Worm (Caenorhabditis elegans) whole organism, L4 larva: Measurements from ENCODE around the gene ZK1307.7.
A peak's percentile ranks its signal among the peaks of the same experiment; 100 is the strongest.

Experiments
- F26F4.8 ChIP-seq: fragments of 200-800 bp; sonication (Bioruptor generic); conservative IDR thresholded peaks from 2 replicates; pipeline ENCODE4 v1.3.6; 2022; ENCODE audit warnings: missing genetic modification characterization, missing compliant biosample characterization
- F44E2.7 ChIP-seq: fragments of 200-800 bp; sonication (Bioruptor generic); IDR thresholded peaks from 2 replicates; pipeline ENCODE4 v2.1.2; 2022; ENCODE audit warnings: missing genetic modification characterization, missing compliant biosample characterization
- F49E8.2 ChIP-seq: sonication (generic microtip); optimal IDR thresholded peaks from 2 replicates; lab custom pipeline; 2016; ENCODE audit warnings: missing compliant biosample characterization, mild to moderate bottlenecking, missing genetic modification characterization, borderline replicate concordance
- T20F7.1 ChIP-seq: fragments of 200-800 bp; sonication (Bioruptor generic); optimal IDR thresholded peaks from 2 replicates; lab custom pipeline; 2018; ENCODE audit warnings: mild to moderate bottlenecking, missing genetic modification characterization, missing compliant biosample characterization
- Y48G9A.11 ChIP-seq: fragments of 200-800 bp; sonication (Bioruptor generic); IDR thresholded peaks from 2 replicates; pipeline ENCODE4 v1.3.6; 2022; ENCODE audit warnings: missing genetic modification reagents, missing genetic modification characterization, missing compliant biosample characterization
- ZK546.5 ChIP-seq, 2 experiments: sonication (generic microtip); optimal IDR thresholded peaks; 2 replicates each; lab custom pipeline; 2017; ENCODE audit warnings: missing biosample characterization in 2 of 2, missing genetic modification characterization in 2 of 2
- aly-2 ChIP-seq: sonication (generic microtip); optimal IDR thresholded peaks from 2 replicates; lab custom pipeline; 2018; ENCODE audit warnings: missing biosample characterization, missing genetic modification characterization
- ceh-28 ChIP-seq: fragments of 150-350 bp; optimal IDR thresholded peaks from 2 replicates; lab custom pipeline; 2014; ENCODE audit warnings: missing biosample characterization, missing genetic modification reagents, missing genetic modification characterization
- ceh-44 ChIP-seq: fragments of 200-800 bp; sonication (Bioruptor generic); IDR thresholded peaks from 2 replicates; pipeline ENCODE4 v1.3.6; 2022; ENCODE audit warnings: missing genetic modification reagents, missing genetic modification characterization, missing compliant biosample characterization
- ceh-82 ChIP-seq: sonication (generic microtip); optimal IDR thresholded peaks from 2 replicates; lab custom pipeline; 2017; ENCODE audit warnings: missing biosample characterization, missing genetic modification characterization
- daf-12 ChIP-seq: fragments of 150-350 bp; optimal IDR thresholded peaks from 2 replicates; lab custom pipeline; 2014; ENCODE audit warnings: missing biosample characterization, missing genetic modification reagents, missing genetic modification characterization
- daf-16 ChIP-seq, 3 experiments: sonication (generic microtip); optimal IDR thresholded peaks; 2 replicates each; lab custom pipeline; 2016 to 2017; ENCODE audit warnings: missing genetic modification characterization in 3 of 3, missing genetic modification reagents in 3 of 3, mild to moderate bottlenecking in 2 of 3, missing compliant biosample characterization in 2 of 3, missing biosample characterization in 1 of 3, moderate library complexity in 1 of 3
- dmd-8 ChIP-seq: fragments of 200-800 bp; sonication (Bioruptor generic); IDR thresholded peaks from 2 replicates; pipeline ENCODE4 v1.3.6; 2022; ENCODE audit warnings: missing genetic modification characterization, missing compliant biosample characterization
- dmd-9 ChIP-seq: fragments of 200-800 bp; sonication (Bioruptor generic); IDR thresholded peaks from 2 replicates; pipeline ENCODE4 v1.3.6; 2022; ENCODE audit warnings: missing genetic modification reagents, missing genetic modification characterization, missing compliant biosample characterization
- dpl-1 ChIP-seq: fragments of 150-350 bp; optimal IDR thresholded peaks from 2 replicates; lab custom pipeline; 2014; ENCODE audit warnings: missing biosample characterization, missing genetic modification reagents, missing genetic modification characterization
- dve-1 ChIP-seq: sonication (generic microtip); optimal IDR thresholded peaks from 2 replicates; lab custom pipeline; 2017; ENCODE audit warnings: antibody characterized with exemption, mild to moderate bottlenecking, missing genetic modification characterization, missing compliant biosample characterization; ENCODE audit not compliant: insufficient read depth
- egl-43 ChIP-seq: fragments of 200-800 bp; sonication (Bioruptor generic); IDR thresholded peaks from 2 replicates; pipeline ENCODE4 v1.3.6; 2022; ENCODE audit warnings: missing genetic modification reagents, missing genetic modification characterization, missing compliant biosample characterization
- fkh-10 ChIP-seq: fragments of 150-350 bp; optimal IDR thresholded peaks from 2 replicates; lab custom pipeline; 2014; ENCODE audit warnings: missing biosample characterization, missing genetic modification reagents, missing genetic modification characterization
- gei-8 ChIP-seq: fragments of 200-800 bp; sonication (Bioruptor generic); optimal IDR thresholded peaks from 2 replicates; lab custom pipeline; 2018; ENCODE audit warnings: mild to moderate bottlenecking, missing genetic modification characterization, missing compliant biosample characterization
- hlh-11 ChIP-seq: fragments of 200-800 bp; sonication (Bioruptor generic); optimal IDR thresholded peaks from 2 replicates; lab custom pipeline; 2018; ENCODE audit warnings: mild to moderate bottlenecking, missing genetic modification characterization, missing compliant biosample characterization
- hlh-30 ChIP-seq: sonication (generic microtip); optimal IDR thresholded peaks from 2 replicates; lab custom pipeline; 2017; ENCODE audit warnings: antibody characterized with exemption, mild to moderate bottlenecking, missing genetic modification characterization, missing compliant biosample characterization; ENCODE audit not compliant: insufficient read depth
- hmg-1.1 ChIP-seq: fragments of 200-800 bp; sonication (Bioruptor generic); IDR thresholded peaks from 2 replicates; pipeline ENCODE4 v1.3.6; 2022; ENCODE audit warnings: missing genetic modification reagents, missing genetic modification characterization, missing compliant biosample characterization
- lin-1 ChIP-seq: fragments of 200-800 bp; sonication (Bioruptor generic); IDR thresholded peaks from 2 replicates; pipeline ENCODE4 v1.3.6; 2022; ENCODE audit warnings: missing genetic modification reagents, missing genetic modification characterization, missing compliant biosample characterization
- lin-29 ChIP-seq: fragments of 200-800 bp; sonication (Bioruptor generic); IDR thresholded peaks from 2 replicates; pipeline ENCODE4 v1.3.6; 2022; ENCODE audit warnings: missing genetic modification reagents, missing genetic modification characterization, missing compliant biosample characterization
- lin-38 ChIP-seq: fragments of 200-800 bp; sonication (Bioruptor generic); IDR thresholded peaks from 2 replicates; pipeline ENCODE4 v1.3.6; 2022; ENCODE audit warnings: missing genetic modification reagents, missing genetic modification characterization, missing compliant biosample characterization
- lin-39 ChIP-seq: fragments of 150-350 bp; optimal IDR thresholded peaks from 2 replicates; lab custom pipeline; 2014; ENCODE audit warnings: missing biosample characterization, missing genetic modification reagents, missing genetic modification characterization
- lsy-2 ChIP-seq, 2 experiments: fragments of 150-350 bp in 1 of 2; sonication (generic microtip) in 1 of 2; optimal IDR thresholded peaks; 2 replicates each; lab custom pipeline; 2014 to 2017; ENCODE audit warnings: missing biosample characterization in 2 of 2, missing genetic modification characterization in 2 of 2
- mdl-1 ChIP-seq, 2 experiments: fragments of 150-350 bp in 1 of 2; sonication (generic microtip) in 1 of 2; optimal IDR thresholded peaks; 2 replicates each; lab custom pipeline; 2014 to 2017; ENCODE audit warnings: missing biosample characterization in 2 of 2, missing genetic modification characterization in 2 of 2
- mdt-29 ChIP-seq: fragments of 200-800 bp; sonication (Bioruptor generic); IDR thresholded peaks from 2 replicates; pipeline ENCODE4 v1.3.6; 2022; ENCODE audit warnings: missing genetic modification reagents, missing genetic modification characterization, missing compliant biosample characterization
- mep-1 ChIP-seq: fragments of 150-350 bp; sonication (generic microtip); optimal IDR thresholded peaks from 3 replicates; lab custom pipeline; 2014; ENCODE audit warnings: missing biosample characterization, missing genetic modification characterization
- mxl-2 ChIP-seq: fragments of 200-800 bp; sonication (Bioruptor generic); conservative IDR thresholded peaks from 2 replicates; pipeline ENCODE4 v1.3.6; 2022; ENCODE audit warnings: missing genetic modification reagents, missing genetic modification characterization, missing compliant biosample characterization
- mxl-3 ChIP-seq: fragments of 200-800 bp; sonication (Bioruptor generic); optimal IDR thresholded peaks from 2 replicates; lab custom pipeline; 2018; ENCODE audit warnings: mild to moderate bottlenecking, missing genetic modification characterization, missing compliant biosample characterization
- nhr-10 ChIP-seq: fragments of 150-350 bp; optimal IDR thresholded peaks from 2 replicates; lab custom pipeline; 2014; ENCODE audit warnings: missing biosample characterization, missing genetic modification characterization
- nhr-102 ChIP-seq: sonication (generic microtip); optimal IDR thresholded peaks from 2 replicates; lab custom pipeline; 2016; ENCODE audit warnings: mild to moderate bottlenecking, missing genetic modification characterization, moderate library complexity, missing compliant biosample characterization
- nhr-28 ChIP-seq: fragments of 150-350 bp; optimal IDR thresholded peaks from 2 replicates; lab custom pipeline; 2014; ENCODE audit warnings: missing biosample characterization, missing genetic modification characterization
- nhr-48 ChIP-seq: sonication (generic microtip); optimal IDR thresholded peaks from 2 replicates; lab custom pipeline; 2016; ENCODE audit warnings: mild to moderate bottlenecking, missing genetic modification characterization, missing compliant biosample characterization
- nhr-6 ChIP-seq: fragments of 150-350 bp; optimal IDR thresholded peaks from 2 replicates; lab custom pipeline; 2014; ENCODE audit warnings: missing biosample characterization, missing genetic modification characterization
- pha-4 ChIP-seq, 2 experiments: fragments of 150-350 bp in 1 of 2; fragments of 200-800 bp in 1 of 2; sonication (Bioruptor generic) in 1 of 2; IDR thresholded peaks in 1 of 2; optimal IDR thresholded peaks in 1 of 2; 2 replicates each; pipeline versions ENCODE4 v1.3.6 to Lab custom; 2014 to 2022; ENCODE audit warnings: missing genetic modification characterization in 2 of 2, missing genetic modification reagents in 2 of 2, missing biosample characterization in 1 of 2, missing compliant biosample characterization in 1 of 2
- php-3 ChIP-seq: fragments of 200-800 bp; sonication (Bioruptor generic); IDR thresholded peaks from 2 replicates; pipeline ENCODE4 v1.3.6; 2022; ENCODE audit warnings: missing genetic modification reagents, missing genetic modification characterization, missing compliant biosample characterization
- pqm-1 ChIP-seq: sonication (generic microtip); optimal IDR thresholded peaks from 2 replicates; lab custom pipeline; 2017; ENCODE audit warnings: missing biosample characterization, missing genetic modification characterization
- rbr-2 ChIP-seq: sonication (generic microtip); optimal IDR thresholded peaks from 2 replicates; lab custom pipeline; 2016; ENCODE audit warnings: missing genotype, missing genetic modification characterization, missing compliant biosample characterization
- snpc-4 ChIP-seq: fragments of 150-350 bp; optimal IDR thresholded peaks from 2 replicates; lab custom pipeline; 2014; ENCODE audit warnings: missing biosample characterization, missing genetic modification characterization
- spr-1 ChIP-seq: sonication (generic microtip); optimal IDR thresholded peaks from 2 replicates; lab custom pipeline; 2016; ENCODE audit warnings: mild to moderate bottlenecking, missing genetic modification characterization, missing compliant biosample characterization
- tag-97 ChIP-seq: fragments of 200-800 bp; sonication (Bioruptor generic); IDR thresholded peaks from 2 replicates; pipeline ENCODE4 v1.3.6; 2022; ENCODE audit warnings: missing genetic modification characterization, missing compliant biosample characterization
- unc-39 ChIP-seq: sonication (generic microtip); optimal IDR thresholded peaks from 2 replicates; lab custom pipeline; 2017; ENCODE audit warnings: missing biosample characterization, missing genetic modification characterization
- unc-62 ChIP-seq, 3 experiments: fragments of 150-350 bp in 1 of 3; sonication (generic microtip); optimal IDR thresholded peaks in 2 of 3; peaks in 1 of 3; 1 replicate in 1 of 3; 2 replicates in 2 of 3; lab custom pipeline; 2014 to 2017; ENCODE audit warnings: missing biosample characterization in 3 of 3, missing genetic modification characterization in 3 of 3, missing genetic modification reagents in 3 of 3, missing genotype in 1 of 3
- zag-1 ChIP-seq: fragments of 150-350 bp; optimal IDR thresholded peaks from 2 replicates; lab custom pipeline; 2014; ENCODE audit warnings: missing biosample characterization, missing genetic modification characterization
- zfp-2 ChIP-seq: sonication (generic microtip); optimal IDR thresholded peaks from 2 replicates; lab custom pipeline; 2016; ENCODE audit warnings: mild to moderate bottlenecking, missing genetic modification characterization, missing compliant biosample characterization
- zip-2 ChIP-seq: fragments of 150-350 bp; optimal IDR thresholded peaks from 2 replicates; lab custom pipeline; 2014; ENCODE audit warnings: missing biosample characterization, missing genetic modification characterization

Gene ZK1307.7

ce11 chrII:9600022-9600722 lies 36.2 kb upstream of the ZK1307.7 start:
- TF ChIP-seq lin-1 (GFP tag; lab: Robert Waterston, UW): no peak
- TF ChIP-seq dmd-8 (GFP tag; lab: Robert Waterston, UW): no peak
- TF ChIP-seq F49E8.2: no peak
- TF ChIP-seq zip-2 (tag; lab: Kevin White, UChicago): no peak
- no peak for TF ChIP-seq daf-16 (GFP tag; optimal IDR thresholded peaks at IDR 0.05; lab: Kevin White, UChicago)
- TF ChIP-seq daf-16 (tag; optimal IDR thresholded peaks at IDR 0.05; lab: Kevin White, UChicago): peak; percentile 70
- TF ChIP-seq lin-38 (GFP tag; lab: Robert Waterston, UW): no peak
- no peak for TF ChIP-seq lin-39
- no peak for TF ChIP-seq ceh-44
- TF ChIP-seq tag-97: no peak
- TF ChIP-seq aly-2 (tag; lab: Kevin White, UChicago): no peak
- no peak for TF ChIP-seq zfp-2
- TF ChIP-seq dve-1 (tag; lab: Kevin White, UChicago): peak; percentile 53
- TF ChIP-seq rbr-2 (tag; lab: Kevin White, UChicago): no peak
- TF ChIP-seq pha-4 (GFP tag; IDR thresholded peaks at IDR 0.05; lab: Robert Waterston, UW): no peak
- TF ChIP-seq pha-4 (tag; optimal IDR thresholded peaks at IDR 0.05; lab: Kevin White, UChicago): no peak
- no peak for TF ChIP-seq ZK546.5 (tag; optimal IDR thresholded peaks at IDR 0.05; lab: Kevin White, UChicago)
- TF ChIP-seq fkh-10 (GFP tag; lab: Kevin White, UChicago): no peak
- TF ChIP-seq daf-12: no peak
- no peak for TF ChIP-seq nhr-48 (tag; lab: Kevin White, UChicago)
- TF ChIP-seq mxl-3 (GFP tag; lab: Kevin White, UChicago): peak; percentile 23
- TF ChIP-seq spr-1: no peak
- TF ChIP-seq mdt-29 (GFP tag; lab: Robert Waterston, UW): no peak
- TF ChIP-seq egl-43 (GFP tag; lab: Robert Waterston, UW): no peak
- TF ChIP-seq F26F4.8: no peak
- no peak for TF ChIP-seq ceh-82 (tag; lab: Kevin White, UChicago)
- TF ChIP-seq unc-39 (tag; lab: Kevin White, UChicago): no peak
- peak; percentile 26 for TF ChIP-seq hlh-30 (tag; lab: Kevin White, UChicago)
- TF ChIP-seq dpl-1 (GFP tag; lab: Kevin White, UChicago): no peak
- TF ChIP-seq Y48G9A.11 (GFP tag; lab: Robert Waterston, UW): no peak
- no peak for TF ChIP-seq T20F7.1 (GFP tag; lab: Kevin White, UChicago)
- TF ChIP-seq pqm-1 (tag; lab: Kevin White, UChicago): peak; percentile 48
- no peak for TF ChIP-seq hmg-1.1 (GFP tag; lab: Robert Waterston, UW)
- no peak for TF ChIP-seq lin-29 (GFP tag; lab: Robert Waterston, UW)
- TF ChIP-seq ceh-28 (tag; lab: Kevin White, UChicago): no peak
- TF ChIP-seq nhr-6 (tag; lab: Kevin White, UChicago): no peak
- TF ChIP-seq zag-1: no peak
- TF ChIP-seq mxl-2 (GFP tag; lab: Robert Waterston, UW): no peak
- TF ChIP-seq F44E2.7 (GFP tag; lab: Robert Waterston, UW): no peak
- TF ChIP-seq mdl-1 (tag; optimal IDR thresholded peaks at IDR 0.05; lab: Kevin White, UChicago): peak in 1 of 2 experiments; percentile 42
- peak; percentile 13; the same call in 1 of the 2 replicates for TF ChIP-seq php-3
- TF ChIP-seq nhr-10 (tag; lab: Kevin White, UChicago): no peak
- TF ChIP-seq gei-8: no peak
- no peak for TF ChIP-seq unc-62 (GFP tag; optimal IDR thresholded peaks at IDR 0.05 in 1 of 2; lab: Kevin White, UChicago)
- TF ChIP-seq unc-62 (tag; optimal IDR thresholded peaks at IDR 0.05; lab: Kevin White, UChicago): no peak
- no peak for TF ChIP-seq snpc-4 (tag; lab: Kevin White, UChicago)
- no peak for TF ChIP-seq hlh-11 (tag; lab: Kevin White, UChicago)
- TF ChIP-seq dmd-9 (GFP tag; lab: Robert Waterston, UW): no peak
- TF ChIP-seq nhr-102 (tag; lab: Kevin White, UChicago): no peak
- TF ChIP-seq nhr-28 (tag; lab: Kevin White, UChicago): peak; percentile 37
- TF ChIP-seq lsy-2 (tag; optimal IDR thresholded peaks at IDR 0.05; lab: Kevin White, UChicago): no peak
- no peak for TF ChIP-seq mep-1
